Fruit fly (Drosophila melanogaster): Measurements from ENCODE around the gene emei.
A peak's percentile ranks its signal among the peaks of the same experiment; 100 is the strongest.

emei gene

dm6 chr3L:11119396-11119900 is 10.0 kb downstream of the emei start (continued):
- TF ChIP-seq exex (tag; optimal IDR thresholded peaks at IDR 0.05) (no peak), Gsc (GFP tag; IDR thresholded peaks at IDR 0.05) (no peak), CG10462 (GFP tag; optimal IDR thresholded peaks at IDR 0.05) (no peak), insv (GFP tag; optimal IDR thresholded peaks at IDR 0.05) (no peak), kah (GFP tag; optimal IDR thresholded peaks at IDR 0.05) (no peak), CG13624 (GFP tag; optimal IDR thresholded peaks at IDR 0.05) (no peak), row (GFP tag; IDR thresholded peaks at IDR 0.05) (peak; percentile 44), CG8944 (GFP tag; optimal IDR thresholded peaks at IDR 0.05) (no peak), CG7786 (GFP tag; optimal IDR thresholded peaks at IDR 0.05) (no peak), D (optimal IDR thresholded peaks at IDR 0.05) (no peak), D (GFP tag; optimal IDR thresholded peaks at IDR 0.05) (no peak), CG32772 (GFP tag; IDR thresholded peaks at IDR 0.05) (peak; percentile 55), CG15601 (tag; optimal IDR thresholded peaks at IDR 0.05) (no peak), CG17359 (tag; optimal IDR thresholded peaks at IDR 0.05) (no peak), CG6254 (GFP tag; optimal IDR thresholded peaks at IDR 0.05) (no peak), pan (optimal IDR thresholded peaks at IDR 0.05) (no peak), pan (GFP tag; optimal IDR thresholded peaks at IDR 0.05 in 1 of 2, IDR thresholded peaks at IDR 0.05 in 1 of 2) (no peak), fd3F (GFP tag; optimal IDR thresholded peaks at IDR 0.05) (no peak), dysf (GFP tag; IDR thresholded peaks at IDR 0.05) (peak; percentile 38; the same call in 1 of the 3 replicates), chinmo (GFP tag; IDR thresholded peaks at IDR 0.05; ENCODE audit: partially characterized antibody) (peak; percentile 82; the same call in 2 of the 4 replicates), CG9932 (GFP tag; IDR thresholded peaks at IDR 0.05) (peak; percentile 59), CG9876 (GFP tag; optimal IDR thresholded peaks at IDR 0.05) (no peak), Rfx (GFP tag; IDR thresholded peaks at IDR 0.05) (peak; percentile 63), CG14441 (GFP tag; IDR thresholded peaks at IDR 0.05) (peak; percentile 54; the same call in 1 of the 2 replicates), CG6272 (GFP tag; IDR thresholded peaks at IDR 0.05) (peak; percentile 23; the same call in 1 of the 2 replicates), CG10321 (GFP tag; IDR thresholded peaks at IDR 0.05) (no peak), Dbx (GFP tag; IDR thresholded peaks at IDR 0.05) (peak; percentile 37; the same call in 1 of the 3 replicates), bsh (GFP tag; optimal IDR thresholded peaks at IDR 0.05) (no peak), CG8924 (tag; optimal IDR thresholded peaks at IDR 0.05) (no peak), pnt (GFP tag; optimal IDR thresholded peaks at IDR 0.05) (no peak), ham (GFP tag; IDR thresholded peaks at IDR 0.05) (no peak), bbx (GFP tag; IDR thresholded peaks at IDR 0.05; ENCODE audit: partially characterized antibody) (peak; percentile 49), CG2120 (GFP tag; optimal IDR thresholded peaks at IDR 0.05) (no peak), ab (GFP tag; optimal IDR thresholded peaks at IDR 0.05) (no peak), wor (GFP tag; IDR thresholded peaks at IDR 0.05) (no peak), prd (optimal IDR thresholded peaks at IDR 0.05) (no peak), prd (GFP tag; IDR thresholded peaks at IDR 0.05) (0 out of 3 replicates have a peak, but pooled peaks have one; percentile 9), cato (GFP tag; optimal IDR thresholded peaks at IDR 0.05; ENCODE audit: borderline replicate concordance) (no peak), lmd (GFP tag; IDR thresholded peaks at IDR 0.05) (peak; percentile 45), CG42726 (GFP tag; IDR thresholded peaks at IDR 0.05; ENCODE audit: partially characterized antibody) (0 out of 2 replicates have a peak, but pooled peaks have one; percentile 10), slbo (GFP tag; IDR thresholded peaks at IDR 0.05) (peak; percentile 66), fd96Cb (tag; optimal IDR thresholded peaks at IDR 0.05) (no peak), Mrtf (GFP tag; IDR thresholded peaks at IDR 0.05) (0 out of 3 replicates have a peak, but pooled peaks have one; percentile 28), CG12659 (GFP tag; optimal IDR thresholded peaks at IDR 0.05) (no peak), Bteb2 (GFP tag; optimal IDR thresholded peaks at IDR 0.05) (no peak), CG1529 (GFP tag; optimal IDR thresholded peaks at IDR 0.05) (no peak), CG11456 (GFP tag; IDR thresholded peaks at IDR 0.05) (0 out of 3 replicates have a peak, but pooled peaks have one; percentile 70), Usf (GFP tag; optimal IDR thresholded peaks at IDR 0.05) (no peak), CG6175 (GFP tag; IDR thresholded peaks at IDR 0.05) (no peak), CG33213 (GFP tag; optimal IDR thresholded peaks at IDR 0.05) (no peak), ap (GFP tag; IDR thresholded peaks at IDR 0.05) (no peak), Xbp1 (GFP tag; optimal IDR thresholded peaks at IDR 0.05) (peak; percentile 14)
